Worm (Caenorhabditis elegans): Measurements from ENCODE around the gene T16G1.4.

T16G1.4 gene

DNA sequence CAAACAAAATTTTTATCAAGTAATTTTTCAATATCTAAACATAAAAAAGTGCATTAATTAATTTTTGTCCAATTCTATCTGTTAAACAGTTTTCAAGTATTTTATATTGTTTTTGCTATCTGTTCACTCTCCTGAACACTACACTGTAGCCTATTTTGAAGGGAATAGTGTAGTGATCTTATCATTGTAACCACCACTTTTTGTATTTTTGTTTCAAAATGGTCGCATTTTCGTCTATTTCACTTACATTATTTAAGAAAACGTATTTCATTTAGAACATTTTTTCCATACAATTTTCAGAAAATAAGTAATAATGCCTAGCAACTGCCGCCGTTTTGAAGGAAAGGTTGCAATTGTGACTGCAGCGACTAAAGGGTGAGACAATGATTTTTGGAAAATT is 19.3 kb downstream of the T16G1.4 start, which contains the start of gene dhrs-4:
TSS of gene dhrs-4 (plus strand) at position 301 of the 400 bp plus-strand sequence.
- no peak for TF ChIP-seq pha-2 (tag; optimal IDR thresholded peaks at IDR 0.05)
- TF ChIP-seq C08G9.2 (tag; optimal IDR thresholded peaks at IDR 0.05), result no peak

DNA sequence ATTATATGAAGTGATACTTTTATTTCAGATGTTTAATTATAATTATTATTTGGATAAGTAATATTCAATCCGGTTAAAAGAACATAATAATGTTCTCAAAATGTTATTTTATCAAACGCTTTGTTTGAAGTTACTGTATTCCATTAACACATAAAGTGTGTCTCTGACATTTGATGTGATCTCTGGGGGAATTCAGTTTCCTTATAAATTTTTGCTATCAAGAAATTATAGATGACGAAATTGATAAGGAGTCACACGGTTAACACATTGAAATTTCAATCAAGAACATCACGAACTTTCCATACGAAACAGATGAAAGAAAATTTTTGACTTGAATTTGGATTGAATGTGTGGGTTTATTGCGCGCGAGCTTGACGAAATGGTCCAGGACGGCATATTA is 20.0 kb downstream of the T16G1.4 start:
- TF ChIP-seq pha-2 (tag; optimal IDR thresholded peaks at IDR 0.05) (no peak), syd-9 (tag; optimal IDR thresholded peaks at IDR 0.05) (no peak), ceh-2 (tag; optimal IDR thresholded peaks at IDR 0.05) (no peak), che-1 (tag; optimal IDR thresholded peaks at IDR 0.05) (no peak), ceh-22 (tag; optimal IDR thresholded peaks at IDR 0.05) (no peak), tbx-2 (tag; optimal IDR thresholded peaks at IDR 0.05) (no peak), pha-4 (tag; optimal IDR thresholded peaks at IDR 0.05) (no peak), npax-4 (tag; optimal IDR thresholded peaks at IDR 0.05) (no peak), dmd-4 (tag; optimal IDR thresholded peaks at IDR 0.05; ENCODE audit: borderline replicate concordance) (no peak), ceh-48 (tag; optimal IDR thresholded peaks at IDR 0.05) (no peak), hlh-8 (tag; optimal IDR thresholded peaks at IDR 0.05) (no peak), ttx-3 (tag; optimal IDR thresholded peaks at IDR 0.05) (no peak)

ce11 chrV:12919705-12920104 is 21.9 kb downstream of the T16G1.4 start, which contains the start of gene lipl-1:
Gene lipl-1, plus strand, starts transcription at chrV:12919986.
- TF ChIP-seq dve-1 (tag; optimal IDR thresholded peaks at IDR 0.05) (no peak), hlh-8 (tag; optimal IDR thresholded peaks at IDR 0.05) (no peak), ceh-19 (GFP tag; optimal IDR thresholded peaks at IDR 0.05) (no peak), fkh-10 (GFP tag; optimal IDR thresholded peaks at IDR 0.05) (no peak), pros-1 (tag; optimal IDR thresholded peaks at IDR 0.05) (no peak), tbx-7 (tag; optimal IDR thresholded peaks at IDR 0.05) (no peak)

- TF ChIP-seq C38D4.7 (GFP tag; optimal IDR thresholded peaks at IDR 0.05) (no peak), che-1 (tag; optimal IDR thresholded peaks at IDR 0.05) (no peak), sox-4 (tag; optimal IDR thresholded peaks at IDR 0.05) (no peak), elt-2 (tag; optimal IDR thresholded peaks at IDR 0.05) (peak; percentile 68), tbx-2 (tag; optimal IDR thresholded peaks at IDR 0.05) (no peak)
Observed at ce11 chrV:12909544-12910157, 32.0 kb downstream of the T16G1.4 start, which contains the start of gene nid-1. Gene nid-1, plus strand, starts transcription at chrV:12910107.

- TF ChIP-seq ceh-34 (tag; optimal IDR thresholded peaks at IDR 0.05) (peak; percentile 6), C38D4.7 (GFP tag; optimal IDR thresholded peaks at IDR 0.05) (no peak)
Observed at ce11 chrV:12908614-12909013, 33.0 kb downstream of the T16G1.4 start.

ce11 chrV:12907436-12907835 is 34.2 kb downstream of the T16G1.4 start:
- TF ChIP-seq ama-1 (optimal IDR thresholded peaks at IDR 0.05) (no peak), unc-55 (GFP tag; optimal IDR thresholded peaks at IDR 0.05) (peak; percentile 73), tbx-7 (tag; optimal IDR thresholded peaks at IDR 0.05) (no peak)

- TF ChIP-seq ceh-45 (GFP tag; IDR thresholded peaks at IDR 0.05) (no peak), ttx-3 (tag; optimal IDR thresholded peaks at IDR 0.05) (no peak), ets-4 (tag; optimal IDR thresholded peaks at IDR 0.05) (no peak), ceh-6 (GFP tag; optimal IDR thresholded peaks at IDR 0.05) (no peak)
Observed at ce11 chrV:12906732-12907131, 34.9 kb downstream of the T16G1.4 start, which contains the start of gene ttr-29. Gene ttr-29, minus strand, starts transcription at chrV:12906832.

DNA sequence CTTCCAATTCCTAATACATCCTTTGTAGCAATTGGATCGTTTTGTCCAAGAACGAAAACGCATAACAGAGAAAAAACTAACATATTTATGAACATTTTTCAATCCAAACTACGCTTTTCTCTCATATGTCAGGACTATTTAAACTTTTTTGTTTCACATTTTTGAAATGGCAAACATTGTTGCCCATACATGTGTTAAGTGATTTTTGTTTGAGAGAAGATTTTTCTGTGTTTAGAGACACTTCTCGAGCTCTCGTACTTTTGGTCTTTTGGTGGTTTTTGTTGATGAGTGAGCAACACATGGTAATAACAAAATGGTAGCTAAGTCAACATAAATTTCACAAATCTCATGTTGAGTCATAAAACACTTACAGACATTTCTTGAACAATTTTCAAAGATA is 36.6 kb downstream of the T16G1.4 start, which contains the start of gene ttr-28:
TSS of gene ttr-28 (minus strand) at position 101 of the 400 bp plus-strand sequence.
- TF ChIP-seq sox-4 (tag; optimal IDR thresholded peaks at IDR 0.05), result no peak

All from whole organism, late embryonic.